Worm (Caenorhabditis elegans) whole organism, young adult: Measurements from ENCODE around the gene cox-16.
A peak's percentile ranks its signal among the peaks of the same experiment; 100 is the strongest.

Experiments used
- B0019.2 ChIP-seq: fragments of 200-800 bp; sonication (Bioruptor generic); conservative IDR thresholded peaks from 2 replicates; pipeline ENCODE4 v1.3.6; 2022; ENCODE audit warnings: missing genetic modification reagents, missing genetic modification characterization, missing compliant biosample characterization
- B0035.1 ChIP-seq: sonication (generic microtip); optimal IDR thresholded peaks from 2 replicates; lab custom pipeline; 2016; ENCODE audit warnings: missing genetic modification characterization, mild to moderate bottlenecking, missing compliant biosample characterization, missing genotype, missing genetic modification reagents
- B0336.3 ChIP-seq: fragments of 200-800 bp; sonication (Bioruptor generic); IDR thresholded peaks from 2 replicates; pipeline ENCODE4 v1.3.6; 2022; ENCODE audit warnings: missing genetic modification characterization, missing compliant biosample characterization
- D2030.7 ChIP-seq: fragments of 200-800 bp; sonication (Bioruptor generic); IDR thresholded peaks from 2 replicates; pipeline ENCODE4 v1.3.6; 2022; ENCODE audit warnings: missing genetic modification reagents, missing genetic modification characterization, missing compliant biosample characterization
- F22D6.2 ChIP-seq: sonication (generic microtip); optimal IDR thresholded peaks from 2 replicates; lab custom pipeline; 2016; ENCODE audit warnings: mild to moderate bottlenecking, missing genetic modification characterization, missing compliant biosample characterization
- F33H1.4 ChIP-seq: fragments of 200-800 bp; sonication (Bioruptor generic); IDR thresholded peaks from 2 replicates; pipeline ENCODE4 v1.3.6; 2022; ENCODE audit warnings: missing genetic modification reagents, missing genetic modification characterization, missing compliant biosample characterization
- F52B5.7 ChIP-seq: sonication (generic microtip); optimal IDR thresholded peaks from 2 replicates; lab custom pipeline; 2016; ENCODE audit warnings: mild to moderate bottlenecking, missing genetic modification characterization, missing compliant biosample characterization
- F57C9.4 ChIP-seq: sonication (generic microtip); optimal IDR thresholded peaks from 2 replicates; lab custom pipeline; 2017; ENCODE audit warnings: mild to moderate bottlenecking, missing genetic modification characterization, missing compliant biosample characterization
- K11D2.4 ChIP-seq: fragments of 200-800 bp; sonication (Bioruptor generic); IDR thresholded peaks from 2 replicates; pipeline ENCODE4 v1.3.6; 2022; ENCODE audit warnings: missing genetic modification reagents, missing genetic modification characterization, missing compliant biosample characterization
- K12H6.12 ChIP-seq: fragments of 200-800 bp; sonication (Bioruptor generic); optimal IDR thresholded peaks from 2 replicates; lab custom pipeline; 2018; ENCODE audit warnings: mild to moderate bottlenecking, missing genetic modification characterization, missing compliant biosample characterization
- T07F8.4 ChIP-seq: sonication (generic microtip); optimal IDR thresholded peaks from 2 replicates; lab custom pipeline; 2016; ENCODE audit warnings: mild to moderate bottlenecking, missing genetic modification characterization, moderate library complexity, missing compliant biosample characterization
- T26A5.8 ChIP-seq: sonication (generic microtip); optimal IDR thresholded peaks from 2 replicates; lab custom pipeline; 2016; ENCODE audit warnings: missing genetic modification characterization, missing compliant biosample characterization
- Y53F4B.3 ChIP-seq: fragments of 200-800 bp; sonication (Bioruptor generic); IDR thresholded peaks from 2 replicates; pipeline ENCODE4 v1.3.6; 2022; ENCODE audit warnings: missing genetic modification reagents, missing genetic modification characterization, missing compliant biosample characterization
- Y56A3A.18 ChIP-seq: fragments of 200-800 bp; sonication (Bioruptor generic); IDR thresholded peaks from 2 replicates; pipeline ENCODE4 v1.3.6; 2022; ENCODE audit warnings: missing genetic modification reagents, missing genetic modification characterization, missing compliant biosample characterization
- Y67H2A.10 ChIP-seq: fragments of 200-800 bp; sonication (Bioruptor generic); conservative IDR thresholded peaks from 2 replicates; pipeline ENCODE4 v1.3.6; 2022; ENCODE audit warnings: missing genetic modification reagents, missing genetic modification characterization, missing compliant biosample characterization
- Y79H2A.3 ChIP-seq: fragments of 200-800 bp; sonication (Bioruptor generic); conservative IDR thresholded peaks from 2 replicates; pipeline ENCODE4 v1.3.6; 2022; ENCODE audit warnings: missing genetic modification reagents, missing genetic modification characterization, missing compliant biosample characterization
- ZK185.1 ChIP-seq: sonication (generic microtip); optimal IDR thresholded peaks from 2 replicates; lab custom pipeline; 2016; ENCODE audit warnings: mild to moderate bottlenecking, missing genetic modification characterization, missing compliant biosample characterization; ENCODE audit not compliant: poor library complexity, severe bottlenecking
- akir-1 ChIP-seq: fragments of 200-800 bp; sonication (Bioruptor generic); optimal IDR thresholded peaks from 2 replicates; lab custom pipeline; 2018; ENCODE audit warnings: mild to moderate bottlenecking, missing genetic modification characterization, moderate library complexity, missing compliant biosample characterization
- cebp-1 ChIP-seq, 2 experiments: fragments of 200-800 bp in 1 of 2; sonication (Bioruptor generic) in 1 of 2; sonication (generic microtip) in 1 of 2; IDR thresholded peaks in 1 of 2; optimal IDR thresholded peaks in 1 of 2; 2 replicates each; pipeline versions ENCODE4 v1.3.6 to Lab custom; 2017 to 2022; ENCODE audit warnings: missing compliant biosample characterization in 2 of 2, missing genetic modification characterization in 2 of 2, mild to moderate bottlenecking in 1 of 2, missing genetic modification reagents in 1 of 2, moderate library complexity in 1 of 2
- ceh-58 ChIP-seq: fragments of 200-800 bp; sonication (Bioruptor generic); IDR thresholded peaks from 2 replicates; pipeline ENCODE4 v1.3.6; 2022; ENCODE audit warnings: missing genetic modification characterization, missing compliant biosample characterization
- ceh-79 ChIP-seq: sonication (generic microtip); optimal IDR thresholded peaks from 2 replicates; lab custom pipeline; 2017; ENCODE audit warnings: mild to moderate bottlenecking, missing genetic modification characterization, missing compliant biosample characterization
- chd-7 ChIP-seq: sonication (generic microtip); optimal IDR thresholded peaks from 2 replicates; lab custom pipeline; 2016; ENCODE audit warnings: mild to moderate bottlenecking, missing genetic modification characterization, moderate library complexity, missing compliant biosample characterization
- dpl-1 ChIP-seq: fragments of 150-350 bp; optimal IDR thresholded peaks from 2 replicates; lab custom pipeline; 2014; ENCODE audit warnings: missing biosample characterization, missing genetic modification reagents, missing genetic modification characterization
- him-1 ChIP-seq: sonication (generic microtip); optimal IDR thresholded peaks from 2 replicates; lab custom pipeline; 2016; ENCODE audit warnings: missing genotype, missing genetic modification reagents, missing genetic modification characterization, missing compliant biosample characterization
- hlh-26 ChIP-seq: fragments of 200-800 bp; sonication (Bioruptor generic); conservative IDR thresholded peaks from 2 replicates; pipeline ENCODE4 v1.3.6; 2022; ENCODE audit warnings: missing genetic modification reagents, missing genetic modification characterization, missing compliant biosample characterization
- hmg-20 ChIP-seq: fragments of 200-800 bp; sonication (Bioruptor generic); IDR thresholded peaks from 2 replicates; pipeline ENCODE4 v1.3.6; 2022; ENCODE audit warnings: missing genetic modification reagents, missing genetic modification characterization, missing compliant biosample characterization
- lin-40 ChIP-seq: sonication (generic microtip); optimal IDR thresholded peaks from 2 replicates; lab custom pipeline; 2016; ENCODE audit warnings: missing genetic modification characterization, mild to moderate bottlenecking, missing compliant biosample characterization, missing genotype, missing genetic modification reagents
- madf-3 ChIP-seq: fragments of 200-800 bp; sonication (Bioruptor generic); IDR thresholded peaks from 2 replicates; pipeline ENCODE4 v1.3.6; 2022; ENCODE audit warnings: missing genetic modification reagents, missing genetic modification characterization, missing compliant biosample characterization
- madf-6 ChIP-seq: fragments of 200-800 bp; sonication (Bioruptor generic); IDR thresholded peaks from 2 replicates; pipeline ENCODE4 v1.3.6; 2022; ENCODE audit warnings: missing genetic modification reagents, missing genetic modification characterization, missing compliant biosample characterization
- mcd-1 ChIP-seq: fragments of 200-800 bp; sonication (Bioruptor generic); IDR thresholded peaks from 2 replicates; pipeline ENCODE4 v1.3.6; 2022; ENCODE audit warnings: missing genetic modification reagents, missing genetic modification characterization, missing compliant biosample characterization
- mel-28 ChIP-seq: sonication (generic microtip); optimal IDR thresholded peaks from 2 replicates; lab custom pipeline; 2016; ENCODE audit warnings: borderline replicate concordance, mild to moderate bottlenecking, missing genetic modification characterization, missing compliant biosample characterization
- mes-4 ChIP-seq: sonication (generic microtip); optimal IDR thresholded peaks from 2 replicates; lab custom pipeline; 2016; ENCODE audit warnings: missing genotype, missing genetic modification characterization, missing compliant biosample characterization
- nhr-179 ChIP-seq: sonication (generic microtip); optimal IDR thresholded peaks from 2 replicates; lab custom pipeline; 2016; ENCODE audit warnings: mild to moderate bottlenecking, missing genetic modification characterization, missing compliant biosample characterization
- pbrm-1 ChIP-seq: fragments of 200-800 bp; sonication (Bioruptor generic); IDR thresholded peaks from 2 replicates; pipeline ENCODE4 v1.3.6; 2022; ENCODE audit warnings: missing genetic modification reagents, missing genetic modification characterization, missing compliant biosample characterization
- pha-4 ChIP-seq: fragments of 150-350 bp; sonication (generic microtip); optimal IDR thresholded peaks from 2 replicates; lab custom pipeline; 2014; ENCODE audit warnings: missing biosample characterization, missing genetic modification reagents, missing genetic modification characterization
- rcor-1 ChIP-seq: fragments of 200-800 bp; sonication (Bioruptor generic); IDR thresholded peaks from 2 replicates; pipeline ENCODE4 v1.3.6; 2022; ENCODE audit warnings: missing genetic modification reagents, missing genetic modification characterization, missing compliant biosample characterization
- rpc-1 ChIP-seq, 2 experiments: fragments of 150-350 bp in 1 of 2; sonication (generic microtip) in 1 of 2; optimal IDR thresholded peaks; 2 replicates each; lab custom pipeline; 2014 to 2018; ENCODE audit warnings: missing biosample characterization in 1 of 2, missing genetic modification characterization in 1 of 2, missing genetic modification reagents in 1 of 2, missing genotype in 1 of 2
- sdz-38 ChIP-seq: sonication (generic microtip); optimal IDR thresholded peaks from 2 replicates; lab custom pipeline; 2016; ENCODE audit warnings: missing genotype, missing genetic modification characterization, missing compliant biosample characterization
- sptf-2 ChIP-seq: fragments of 200-800 bp; sonication (Bioruptor generic); optimal IDR thresholded peaks from 2 replicates; lab custom pipeline; 2018; ENCODE audit warnings: mild to moderate bottlenecking, missing genetic modification characterization, missing compliant biosample characterization
- tbp1 ChIP-seq: fragments of 200-800 bp; sonication (Bioruptor generic); optimal IDR thresholded peaks from 2 replicates; lab custom pipeline; 2018; ENCODE audit warnings: mild to moderate bottlenecking, missing genetic modification characterization, missing compliant biosample characterization
- tbx-9 ChIP-seq: sonication (generic microtip); optimal IDR thresholded peaks from 2 replicates; lab custom pipeline; 2016; ENCODE audit warnings: borderline replicate concordance, missing genetic modification characterization, inconsistent platforms, missing compliant biosample characterization
- unc-130 ChIP-seq: sonication (generic microtip); optimal IDR thresholded peaks from 2 replicates; lab custom pipeline; 2016; ENCODE audit warnings: missing genetic modification reagents, missing genetic modification characterization, missing compliant biosample characterization
- zfh-2 ChIP-seq: fragments of 200-800 bp; sonication (Bioruptor generic); conservative IDR thresholded peaks from 2 replicates; pipeline ENCODE4 v1.3.6; 2022; ENCODE audit warnings: missing genetic modification reagents, missing genetic modification characterization, missing compliant biosample characterization
- ztf-18 ChIP-seq: sonication (generic microtip); optimal IDR thresholded peaks from 2 replicates; lab custom pipeline; 2016; ENCODE audit warnings: missing genotype, mild to moderate bottlenecking, missing genetic modification characterization, missing compliant biosample characterization
- ztf-22 ChIP-seq: fragments of 200-800 bp; sonication (Bioruptor generic); optimal IDR thresholded peaks from 2 replicates; lab custom pipeline; 2018; ENCODE audit warnings: mild to moderate bottlenecking, missing genetic modification characterization, moderate library complexity, missing compliant biosample characterization
- ztf-26 ChIP-seq: sonication (generic microtip); optimal IDR thresholded peaks from 2 replicates; lab custom pipeline; 2017; ENCODE audit warnings: missing genetic modification characterization, missing compliant biosample characterization

Gene cox-16

DNA sequence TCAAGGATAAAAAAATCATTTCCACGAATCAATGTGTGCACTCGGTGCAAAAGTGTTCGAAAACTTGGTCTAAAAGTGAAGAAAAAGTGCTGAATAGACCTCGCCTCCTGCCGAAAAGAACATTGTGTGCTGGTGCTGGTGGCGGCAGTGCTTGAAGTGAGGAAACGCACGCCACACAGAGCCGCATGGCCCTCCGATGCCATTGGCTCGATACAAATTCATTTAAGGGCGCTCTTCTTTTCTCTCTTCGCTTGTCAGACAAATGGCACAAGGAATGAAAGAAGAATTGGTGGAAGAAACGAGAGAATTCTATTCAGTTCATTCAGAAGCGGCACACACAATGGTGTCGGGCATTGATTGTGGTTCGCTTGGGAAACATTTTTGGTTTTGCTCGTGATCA lies 46.3 kb upstream of the cox-16 start:
- TF ChIP-seq T26A5.8 (tag; lab: Kevin White, UChicago) = no peak
- TF ChIP-seq ZK185.1 (tag; lab: Kevin White, UChicago) = no peak
- TF ChIP-seq K12H6.12 (tag; lab: Kevin White, UChicago) = no peak
- TF ChIP-seq Y79H2A.3 (GFP tag; lab: Robert Waterston, UW) = no peak
- TF ChIP-seq ceh-79 (tag; lab: Kevin White, UChicago) = no peak
- no peak for TF ChIP-seq F33H1.4 (GFP tag; lab: Robert Waterston, UW)
- no peak for TF ChIP-seq B0019.2 (GFP tag; lab: Robert Waterston, UW)
- TF ChIP-seq chd-7 (tag; lab: Kevin White, UChicago) = peak; percentile 34
- TF ChIP-seq him-1 (tag; lab: Kevin White, UChicago) = peak; percentile 29
- no peak for TF ChIP-seq madf-6
- TF ChIP-seq B0035.1 (tag; lab: Kevin White, UChicago) = no peak
- no peak for TF ChIP-seq dpl-1
- TF ChIP-seq tbx-9 (tag; lab: Kevin White, UChicago) = no peak
- no peak for TF ChIP-seq sdz-38 (tag; lab: Kevin White, UChicago)
- no peak for TF ChIP-seq unc-130 (GFP tag; lab: Kevin White, UChicago)
- TF ChIP-seq F57C9.4 = no peak
- TF ChIP-seq mcd-1 (GFP tag; lab: Robert Waterston, UW) = 0 out of 2 replicates have a peak, but pooled peaks have one; percentile 17
- no peak for TF ChIP-seq hlh-26 (GFP tag; lab: Robert Waterston, UW)
- TF ChIP-seq tbp1 (GFP tag; lab: Kevin White, UChicago) = no peak
- no peak for TF ChIP-seq ztf-22
- TF ChIP-seq sptf-2 = no peak
- no peak for TF ChIP-seq pha-4
- no peak for TF ChIP-seq B0336.3 (GFP tag; lab: Robert Waterston, UW)
- 0 out of 2 replicates have a peak, but pooled peaks have one; percentile 23 for TF ChIP-seq zfh-2 (GFP tag; lab: Robert Waterston, UW)
- no peak for TF ChIP-seq K11D2.4 (GFP tag; lab: Robert Waterston, UW)
- TF ChIP-seq F52B5.7 = no peak
- no peak for TF ChIP-seq madf-3 (GFP tag; lab: Robert Waterston, UW)
- TF ChIP-seq ztf-18 = no peak
- peak; percentile 33; the same call in 1 of the 2 replicates for TF ChIP-seq hmg-20 (GFP tag; lab: Robert Waterston, UW)
- TF ChIP-seq pbrm-1 (GFP tag; lab: Robert Waterston, UW) = 0 out of 2 replicates have a peak, but pooled peaks have one; percentile 26

DNA sequence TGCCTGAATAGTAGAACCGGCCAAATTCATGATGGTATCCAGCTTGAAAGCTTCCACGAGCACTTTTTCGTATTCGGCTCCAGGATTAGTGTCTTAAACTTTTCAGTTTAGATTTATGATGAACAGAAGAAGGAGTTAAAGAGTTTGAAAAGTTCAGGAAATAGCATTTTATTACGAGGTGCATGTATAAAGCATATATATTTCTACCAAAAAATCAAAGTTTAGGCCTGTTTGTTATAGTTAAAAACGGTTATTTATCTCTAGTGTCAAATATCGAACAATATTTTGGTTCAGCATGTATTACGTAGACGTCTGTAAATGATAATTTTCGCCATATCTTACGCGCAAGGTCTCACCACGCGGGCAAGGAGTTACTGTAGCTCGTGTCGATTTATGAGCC lies 45.3 kb upstream of the cox-16 start, which contains the start of gene klc-2:
Gene klc-2 (minus strand): TSS at position 101 of the 400 bp plus-strand sequence.
- TF ChIP-seq Y56A3A.18 (GFP tag; lab: Robert Waterston, UW) (no peak), rcor-1 (GFP tag; lab: Robert Waterston, UW) (no peak), akir-1 (GFP tag; lab: Kevin White, UChicago) (no peak), ztf-26 (tag; lab: Kevin White, UChicago) (no peak), F22D6.2 (tag; lab: Kevin White, UChicago) (no peak)

DNA sequence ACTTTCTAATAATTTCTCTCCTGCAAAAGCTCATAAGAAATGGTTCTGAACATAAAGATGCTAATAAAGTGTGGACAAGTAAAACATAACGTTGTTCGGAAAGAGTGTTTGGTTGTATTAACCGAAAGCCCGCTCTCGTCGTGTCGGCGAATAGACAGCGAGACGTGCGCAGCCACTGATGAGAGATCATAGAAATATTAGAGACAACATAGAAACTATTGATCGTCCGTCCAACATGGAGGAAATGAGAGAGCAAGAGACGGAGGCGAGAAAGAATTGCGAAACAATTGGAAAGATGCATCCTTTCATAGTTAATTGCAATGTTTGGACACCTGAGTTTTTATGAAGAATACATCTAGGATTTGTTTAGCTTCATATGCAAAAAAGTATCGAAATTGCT lies 44.5 kb upstream of the cox-16 start:
- TF ChIP-seq Y53F4B.3 (no peak), T07F8.4 (tag; lab: Kevin White, UChicago) (no peak), D2030.7 (GFP tag; lab: Robert Waterston, UW) (no peak), mes-4 (tag; lab: Kevin White, UChicago) (no peak), Y67H2A.10 (no peak), ceh-79 (tag; lab: Kevin White, UChicago) (no peak), rpc-1 (optimal IDR thresholded peaks at IDR 0.05; lab: Kevin White, UChicago) (no peak), rpc-1 (tag; optimal IDR thresholded peaks at IDR 0.05; lab: Kevin White, UChicago) (no peak), cebp-1 (GFP tag; IDR thresholded peaks at IDR 0.05; lab: Robert Waterston, UW) (peak; percentile 88), cebp-1 (tag; optimal IDR thresholded peaks at IDR 0.05; lab: Kevin White, UChicago) (peak; percentile 97), madf-3 (GFP tag; lab: Robert Waterston, UW) (no peak), mel-28 (tag; lab: Kevin White, UChicago) (no peak), tbp1 (GFP tag; lab: Kevin White, UChicago) (no peak), nhr-179 (tag; lab: Kevin White, UChicago) (no peak), ceh-58 (GFP tag; lab: Robert Waterston, UW) (no peak), akir-1 (GFP tag; lab: Kevin White, UChicago) (no peak), lin-40 (tag; lab: Kevin White, UChicago) (peak; percentile 21)
